Worm (Caenorhabditis elegans) whole organism, L4 larva: ENCODE results near the gene T23E7.2.

ENCODE experiments used
- D1046.2 ChIP-seq: fragments of 200-800 bp; sonication (Bioruptor generic); IDR thresholded peaks from 2 replicates; pipeline ENCODE4 v1.3.6; 2022; ENCODE audit warnings: missing genetic modification characterization, missing compliant biosample characterization
- F10B5.3 ChIP-seq: sonication (generic microtip); optimal IDR thresholded peaks from 2 replicates; lab custom pipeline; 2016; ENCODE audit warnings: mild to moderate bottlenecking, missing genetic modification characterization, missing compliant biosample characterization
- T20F7.1 ChIP-seq: fragments of 200-800 bp; sonication (Bioruptor generic); optimal IDR thresholded peaks from 2 replicates; lab custom pipeline; 2018; ENCODE audit warnings: mild to moderate bottlenecking, missing genetic modification characterization, missing compliant biosample characterization
- T26A8.4 ChIP-seq: fragments of 200-800 bp; sonication (Bioruptor generic); IDR thresholded peaks from 2 replicates; pipeline ENCODE4 v1.3.6; 2022; ENCODE audit warnings: missing genetic modification characterization, missing compliant biosample characterization
- aha-1 ChIP-seq: fragments of 150-350 bp; peaks from one replicate; lab custom pipeline; 2014; ENCODE audit warnings: missing biosample characterization, missing genetic modification characterization
- ama-1 ChIP-seq: fragments of 150-350 bp; optimal IDR thresholded peaks from 2 replicates; lab custom pipeline; 2014; ENCODE audit warnings: inconsistent platforms, mixed read lengths
- arid-1 ChIP-seq: fragments of 200-800 bp; sonication (Bioruptor generic); conservative IDR thresholded peaks from 2 replicates; pipeline ENCODE4 v1.3.6; 2022; ENCODE audit warnings: missing genetic modification reagents, missing genetic modification characterization, missing compliant biosample characterization
- ceh-20 ChIP-seq: fragments of 200-800 bp; sonication (Bioruptor generic); IDR thresholded peaks from 2 replicates; pipeline ENCODE4 v1.3.6; 2022; ENCODE audit warnings: missing genetic modification reagents, missing genetic modification characterization, missing compliant biosample characterization
- ceh-32 ChIP-seq: sonication (generic microtip); optimal IDR thresholded peaks from 2 replicates; lab custom pipeline; 2016; ENCODE audit warnings: mild to moderate bottlenecking, missing genetic modification characterization, missing compliant biosample characterization; ENCODE audit not compliant: poor library complexity
- ceh-44 ChIP-seq: fragments of 200-800 bp; sonication (Bioruptor generic); IDR thresholded peaks from 2 replicates; pipeline ENCODE4 v1.3.6; 2022; ENCODE audit warnings: missing genetic modification reagents, missing genetic modification characterization, missing compliant biosample characterization
- ceh-62 ChIP-seq: sonication (generic microtip); optimal IDR thresholded peaks from 2 replicates; lab custom pipeline; 2017; ENCODE audit warnings: missing biosample characterization, missing genetic modification characterization
- cey-2 ChIP-seq: sonication (generic microtip); optimal IDR thresholded peaks from 3 replicates; lab custom pipeline; 2017; ENCODE audit warnings: missing genetic modification characterization, mild to moderate bottlenecking, missing compliant biosample characterization, antibody characterized with exemption, borderline replicate concordance; ENCODE audit not compliant: insufficient read depth
- ctbp-1 ChIP-seq: fragments of 200-800 bp; sonication (Bioruptor generic); IDR thresholded peaks from 2 replicates; pipeline ENCODE4 v1.3.6; 2022; ENCODE audit warnings: missing genetic modification reagents, missing genetic modification characterization, missing compliant biosample characterization
- daf-12 ChIP-seq: fragments of 150-350 bp; optimal IDR thresholded peaks from 2 replicates; lab custom pipeline; 2014; ENCODE audit warnings: missing biosample characterization, missing genetic modification reagents, missing genetic modification characterization
- daf-16 ChIP-seq, 3 experiments: sonication (generic microtip); optimal IDR thresholded peaks; 2 replicates each; lab custom pipeline; 2016 to 2017; ENCODE audit warnings: missing genetic modification characterization in 3 of 3, missing genetic modification reagents in 3 of 3, mild to moderate bottlenecking in 2 of 3, missing compliant biosample characterization in 2 of 3, missing biosample characterization in 1 of 3, moderate library complexity in 1 of 3
- daf-19 ChIP-seq: fragments of 200-800 bp; sonication (Bioruptor generic); conservative IDR thresholded peaks from 2 replicates; pipeline ENCODE4 v1.3.6; 2022; ENCODE audit warnings: missing genetic modification characterization, missing compliant biosample characterization
- dmd-8 ChIP-seq: fragments of 200-800 bp; sonication (Bioruptor generic); IDR thresholded peaks from 2 replicates; pipeline ENCODE4 v1.3.6; 2022; ENCODE audit warnings: missing genetic modification characterization, missing compliant biosample characterization
- dmd-9 ChIP-seq: fragments of 200-800 bp; sonication (Bioruptor generic); IDR thresholded peaks from 2 replicates; pipeline ENCODE4 v1.3.6; 2022; ENCODE audit warnings: missing genetic modification reagents, missing genetic modification characterization, missing compliant biosample characterization
- egl-27 ChIP-seq: sonication (generic microtip); optimal IDR thresholded peaks from 3 replicates; lab custom pipeline; 2017; ENCODE audit warnings: missing biosample characterization, missing genetic modification reagents, missing genetic modification characterization
- egl-43 ChIP-seq: fragments of 200-800 bp; sonication (Bioruptor generic); IDR thresholded peaks from 2 replicates; pipeline ENCODE4 v1.3.6; 2022; ENCODE audit warnings: missing genetic modification reagents, missing genetic modification characterization, missing compliant biosample characterization
- hlh-11 ChIP-seq: fragments of 200-800 bp; sonication (Bioruptor generic); optimal IDR thresholded peaks from 2 replicates; lab custom pipeline; 2018; ENCODE audit warnings: mild to moderate bottlenecking, missing genetic modification characterization, missing compliant biosample characterization
- hlh-30 ChIP-seq: sonication (generic microtip); optimal IDR thresholded peaks from 2 replicates; lab custom pipeline; 2017; ENCODE audit warnings: antibody characterized with exemption, mild to moderate bottlenecking, missing genetic modification characterization, missing compliant biosample characterization; ENCODE audit not compliant: insufficient read depth
- jun-1 ChIP-seq: fragments of 150-350 bp; optimal IDR thresholded peaks from 2 replicates; lab custom pipeline; 2014; ENCODE audit warnings: missing biosample characterization, missing genetic modification reagents, missing genetic modification characterization
- lin-39 ChIP-seq: fragments of 150-350 bp; optimal IDR thresholded peaks from 2 replicates; lab custom pipeline; 2014; ENCODE audit warnings: missing biosample characterization, missing genetic modification reagents, missing genetic modification characterization
- lir-3 ChIP-seq: sonication (generic microtip); optimal IDR thresholded peaks from 2 replicates; lab custom pipeline; 2016; ENCODE audit warnings: mild to moderate bottlenecking, missing genetic modification characterization, missing compliant biosample characterization
- lsy-2 ChIP-seq, 2 experiments: fragments of 150-350 bp in 1 of 2; sonication (generic microtip) in 1 of 2; optimal IDR thresholded peaks; 2 replicates each; lab custom pipeline; 2014 to 2017; ENCODE audit warnings: missing biosample characterization in 2 of 2, missing genetic modification characterization in 2 of 2
- madf-5 ChIP-seq, 2 experiments: fragments of 200-800 bp; sonication (Bioruptor generic); IDR thresholded peaks; 2 replicates each; pipeline ENCODE4 v1.3.6; 2022; ENCODE audit warnings: missing compliant biosample characterization in 2 of 2, missing genetic modification characterization in 2 of 2
- mdl-1 ChIP-seq, 2 experiments: fragments of 150-350 bp in 1 of 2; sonication (generic microtip) in 1 of 2; optimal IDR thresholded peaks; 2 replicates each; lab custom pipeline; 2014 to 2017; ENCODE audit warnings: missing biosample characterization in 2 of 2, missing genetic modification characterization in 2 of 2
- mxl-2 ChIP-seq: fragments of 200-800 bp; sonication (Bioruptor generic); conservative IDR thresholded peaks from 2 replicates; pipeline ENCODE4 v1.3.6; 2022; ENCODE audit warnings: missing genetic modification reagents, missing genetic modification characterization, missing compliant biosample characterization
- mxl-3 ChIP-seq: fragments of 200-800 bp; sonication (Bioruptor generic); optimal IDR thresholded peaks from 2 replicates; lab custom pipeline; 2018; ENCODE audit warnings: mild to moderate bottlenecking, missing genetic modification characterization, missing compliant biosample characterization
- nhr-102 ChIP-seq: sonication (generic microtip); optimal IDR thresholded peaks from 2 replicates; lab custom pipeline; 2016; ENCODE audit warnings: mild to moderate bottlenecking, missing genetic modification characterization, moderate library complexity, missing compliant biosample characterization
- nhr-11 ChIP-seq: fragments of 150-350 bp; optimal IDR thresholded peaks from 2 replicates; lab custom pipeline; 2014; ENCODE audit warnings: missing biosample characterization, missing genetic modification characterization
- nhr-25 ChIP-seq: sonication (generic microtip); optimal IDR thresholded peaks from 2 replicates; lab custom pipeline; 2017; ENCODE audit warnings: missing genetic modification characterization, mild to moderate bottlenecking, missing compliant biosample characterization, antibody characterized with exemption, moderate library complexity, borderline replicate concordance; ENCODE audit not compliant: insufficient read depth
- nhr-28 ChIP-seq: fragments of 150-350 bp; optimal IDR thresholded peaks from 2 replicates; lab custom pipeline; 2014; ENCODE audit warnings: missing biosample characterization, missing genetic modification characterization
- saeg-2 ChIP-seq: fragments of 200-800 bp; sonication (Bioruptor generic); IDR thresholded peaks from 2 replicates; pipeline ENCODE4 v1.3.6; 2022; ENCODE audit warnings: missing genetic modification reagents, missing genetic modification characterization, missing compliant biosample characterization
- sdz-12 ChIP-seq: fragments of 200-800 bp; sonication (Bioruptor generic); optimal IDR thresholded peaks from 2 replicates; lab custom pipeline; 2018; ENCODE audit warnings: mild to moderate bottlenecking, missing genetic modification characterization, missing compliant biosample characterization
- set-16 ChIP-seq: fragments of 200-800 bp; sonication (Bioruptor generic); IDR thresholded peaks from 2 replicates; pipeline ENCODE4 v1.3.6; 2022; ENCODE audit warnings: missing genetic modification reagents, missing genetic modification characterization, missing compliant biosample characterization
- spr-1 ChIP-seq: sonication (generic microtip); optimal IDR thresholded peaks from 2 replicates; lab custom pipeline; 2016; ENCODE audit warnings: mild to moderate bottlenecking, missing genetic modification characterization, missing compliant biosample characterization
- tag-97 ChIP-seq: fragments of 200-800 bp; sonication (Bioruptor generic); IDR thresholded peaks from 2 replicates; pipeline ENCODE4 v1.3.6; 2022; ENCODE audit warnings: missing genetic modification characterization, missing compliant biosample characterization
- unc-39 ChIP-seq: sonication (generic microtip); optimal IDR thresholded peaks from 2 replicates; lab custom pipeline; 2017; ENCODE audit warnings: missing biosample characterization, missing genetic modification characterization
- unc-62 ChIP-seq, 3 experiments: fragments of 150-350 bp in 1 of 3; sonication (generic microtip); optimal IDR thresholded peaks in 2 of 3; peaks in 1 of 3; 1 replicate in 1 of 3; 2 replicates in 2 of 3; lab custom pipeline; 2014 to 2017; ENCODE audit warnings: missing biosample characterization in 3 of 3, missing genetic modification characterization in 3 of 3, missing genetic modification reagents in 3 of 3, missing genotype in 1 of 3
- zag-1 ChIP-seq: fragments of 150-350 bp; optimal IDR thresholded peaks from 2 replicates; lab custom pipeline; 2014; ENCODE audit warnings: missing biosample characterization, missing genetic modification characterization
- zip-11 ChIP-seq: fragments of 200-800 bp; sonication (Bioruptor generic); IDR thresholded peaks from 2 replicates; pipeline ENCODE4 v1.3.6; 2022; ENCODE audit warnings: missing genetic modification characterization, missing compliant biosample characterization
- zip-2 ChIP-seq: fragments of 150-350 bp; optimal IDR thresholded peaks from 2 replicates; lab custom pipeline; 2014; ENCODE audit warnings: missing biosample characterization, missing genetic modification characterization

The T23E7.2 gene

DNA sequence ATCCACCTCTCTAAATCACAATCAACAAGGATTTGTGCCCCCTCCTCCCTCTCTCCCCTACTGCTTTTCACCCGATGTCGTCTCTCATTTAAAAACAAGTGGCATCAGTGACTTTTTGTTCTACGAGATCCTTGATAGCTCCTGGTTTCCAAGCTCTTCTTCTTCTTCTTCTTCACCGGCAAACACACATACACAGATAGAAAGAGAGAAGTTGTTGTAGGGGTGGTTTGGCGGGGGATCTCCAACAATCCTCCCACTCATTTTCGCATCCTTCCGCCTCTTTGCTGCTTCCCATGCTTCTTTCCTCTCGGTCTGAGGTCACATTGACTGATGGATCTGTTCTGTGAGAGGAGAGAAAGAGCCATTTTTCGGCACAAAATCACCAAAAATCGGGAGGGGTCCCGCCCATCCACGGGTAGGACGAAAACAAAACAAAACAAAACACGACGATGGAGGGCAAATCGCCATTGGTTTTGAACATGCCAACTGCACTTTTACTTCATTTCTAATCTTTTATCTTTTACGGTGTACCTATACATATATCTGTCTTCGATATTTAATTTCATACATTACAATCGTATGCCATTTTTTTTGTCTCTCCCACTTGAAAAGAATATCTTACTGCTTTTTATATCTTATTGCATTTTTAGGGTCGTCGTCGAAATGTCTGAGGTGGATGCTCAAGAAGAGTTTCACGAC, at the start of gene T23E7.2:
TSS of gene T23E7.2 (plus strand) at position 649 of the 699 bp plus-strand sequence.
- TF ChIP-seq daf-12 (no peak), egl-43 (GFP tag; lab: Robert Waterston, UW) (no peak), daf-16 (GFP tag; optimal IDR thresholded peaks at IDR 0.05; lab: Kevin White, UChicago) (peak in 1 of 2 experiments; percentile 83), daf-16 (tag; optimal IDR thresholded peaks at IDR 0.05; lab: Kevin White, UChicago) (no peak), nhr-102 (tag; lab: Kevin White, UChicago) (no peak), lir-3 (tag; lab: Kevin White, UChicago) (no peak), tag-97 (GFP tag; lab: Robert Waterston, UW) (no peak), ceh-62 (tag; lab: Kevin White, UChicago) (no peak), ceh-32 (tag; lab: Kevin White, UChicago) (no peak), arid-1 (GFP tag; lab: Robert Waterston, UW) (no peak), aha-1 (no peak), zip-2 (tag; lab: Kevin White, UChicago) (no peak), dmd-9 (GFP tag; lab: Robert Waterston, UW) (no peak), zag-1 (tag; lab: Kevin White, UChicago) (no peak), mxl-3 (GFP tag; lab: Kevin White, UChicago) (peak; percentile 41), unc-39 (tag; lab: Kevin White, UChicago) (no peak), spr-1 (tag; lab: Kevin White, UChicago) (no peak), sdz-12 (GFP tag; lab: Kevin White, UChicago) (no peak), daf-19 (GFP tag; lab: Robert Waterston, UW) (no peak), ama-1 (lab: Kevin White, UChicago) (no peak), cey-2 (no peak), mxl-2 (GFP tag; lab: Robert Waterston, UW) (no peak), unc-62 (GFP tag; optimal IDR thresholded peaks at IDR 0.05 in 1 of 2; lab: Kevin White, UChicago) (peak in 1 of 2 experiments; percentile 95), unc-62 (tag; optimal IDR thresholded peaks at IDR 0.05; lab: Kevin White, UChicago) (no peak), ceh-20 (GFP tag; lab: Robert Waterston, UW) (no peak), mdl-1 (tag; optimal IDR thresholded peaks at IDR 0.05; lab: Kevin White, UChicago) (no peak), T26A8.4 (GFP tag; lab: Robert Waterston, UW) (no peak), dmd-8 (no peak), ctbp-1 (no peak), madf-5 (GFP tag; IDR thresholded peaks at IDR 0.05; lab: Robert Waterston, UW) (no peak), egl-27 (tag; lab: Kevin White, UChicago) (no peak), lsy-2 (tag; optimal IDR thresholded peaks at IDR 0.05; lab: Kevin White, UChicago) (no peak), hlh-30 (tag; lab: Kevin White, UChicago) (no peak), ceh-44 (no peak), T20F7.1 (GFP tag; lab: Kevin White, UChicago) (no peak), hlh-11 (tag; lab: Kevin White, UChicago) (peak; percentile 29), nhr-28 (tag; lab: Kevin White, UChicago) (peak; percentile 3), F10B5.3 (no peak), nhr-11 (tag; lab: Kevin White, UChicago) (peak; percentile 66), set-16 (GFP tag; lab: Robert Waterston, UW) (no peak)

DNA sequence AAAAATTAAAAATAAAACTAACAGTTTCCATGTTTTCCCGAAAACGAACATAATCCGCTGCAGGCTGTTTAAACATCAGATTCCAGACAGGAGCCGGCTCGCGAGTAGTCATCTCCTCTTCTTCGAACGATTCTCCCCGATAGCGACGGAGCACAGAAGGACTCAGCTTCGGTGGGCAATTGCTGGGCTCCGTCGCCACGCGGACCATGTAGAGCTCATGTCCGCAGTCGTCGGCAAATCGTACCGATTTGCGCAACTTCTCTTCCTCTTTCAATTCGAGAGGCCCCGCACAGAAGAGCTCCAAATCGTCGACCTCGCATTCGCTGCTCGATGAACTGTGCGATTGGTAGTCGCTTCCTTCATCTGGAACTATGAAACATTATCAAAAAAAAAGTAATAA, 45.6 kb upstream of the T23E7.2 start:
- TF ChIP-seq unc-62 (GFP tag; optimal IDR thresholded peaks at IDR 0.05 in 1 of 2; lab: Kevin White, UChicago) = peak in 1 of 2 experiments; percentile 79
- TF ChIP-seq unc-62 (tag; optimal IDR thresholded peaks at IDR 0.05; lab: Kevin White, UChicago) = no peak
- no peak for TF ChIP-seq nhr-25 (tag; lab: Kevin White, UChicago)
- no peak for TF ChIP-seq zip-11 (GFP tag; lab: Robert Waterston, UW)
- TF ChIP-seq lin-39 (tag; lab: Kevin White, UChicago) = no peak
- no peak for TF ChIP-seq saeg-2 (GFP tag; lab: Robert Waterston, UW)
- no peak for TF ChIP-seq jun-1 (tag; lab: Kevin White, UChicago)
- TF ChIP-seq D1046.2 (GFP tag; lab: Robert Waterston, UW) = 0 out of 2 replicates have a peak, but pooled peaks have one; percentile 65
- no peak for TF ChIP-seq F10B5.3
- peak; percentile 80 for TF ChIP-seq set-16 (GFP tag; lab: Robert Waterston, UW)
- TF ChIP-seq aha-1 = peak; percentile 79
